Fruit fly (Drosophila melanogaster) whole organism, prepupa: ENCODE data around the gene Hsc20.

Experiments used
- CG34406 ChIP-seq: fragments of 200-800 bp; sonication (Bioruptor generic); optimal IDR thresholded peaks from 3 replicates; lab custom pipeline; 2016; ENCODE audit warnings: missing biosample characterization, missing genetic modification characterization
- Eip78C ChIP-seq: fragments of 200-800 bp; sonication (Bioruptor generic); peaks from one replicate; lab custom pipeline; 2016; ENCODE audit warnings: missing biosample characterization, missing genetic modification characterization
- Lpt ChIP-seq: fragments of 200-800 bp; sonication (Bioruptor generic); optimal IDR thresholded peaks from 3 replicates; lab custom pipeline; 2016; ENCODE audit warnings: missing biosample characterization, missing genetic modification characterization
- Sox102F ChIP-seq: fragments of 200-800 bp; sonication (Bioruptor generic); optimal IDR thresholded peaks from 2 replicates; lab custom pipeline; 2016; ENCODE audit warnings: missing biosample characterization, mild to moderate bottlenecking, missing genetic modification characterization
- acj6 ChIP-seq: fragments of 200-800 bp; sonication (Bioruptor generic); optimal IDR thresholded peaks from 3 replicates; lab custom pipeline; 2016; ENCODE audit warnings: missing biosample characterization, missing genetic modification characterization
- dsx ChIP-seq: fragments of 200-800 bp; optimal IDR thresholded peaks from 3 replicates; lab custom pipeline; 2019; ENCODE audit warnings: missing biosample characterization, mild to moderate bottlenecking, missing genetic modification characterization, moderate library complexity; ENCODE audit not compliant: poor library complexity, severe bottlenecking
- salr ChIP-seq, 2 experiments: fragments of 200-800 bp; sonication (Bioruptor generic); optimal IDR thresholded peaks; 3 replicates each; lab custom pipeline; 2016 to 2018; ENCODE audit warnings: missing biosample characterization in 2 of 2, missing genetic modification characterization in 2 of 2, mild to moderate bottlenecking in 1 of 2
- spab ChIP-seq: fragments of 200-800 bp; sonication (Bioruptor generic); optimal IDR thresholded peaks from 2 replicates; lab custom pipeline; 2017; ENCODE audit warnings: missing biosample characterization, mild to moderate bottlenecking, missing genetic modification characterization, missing genetic modification reagents

DNA sequence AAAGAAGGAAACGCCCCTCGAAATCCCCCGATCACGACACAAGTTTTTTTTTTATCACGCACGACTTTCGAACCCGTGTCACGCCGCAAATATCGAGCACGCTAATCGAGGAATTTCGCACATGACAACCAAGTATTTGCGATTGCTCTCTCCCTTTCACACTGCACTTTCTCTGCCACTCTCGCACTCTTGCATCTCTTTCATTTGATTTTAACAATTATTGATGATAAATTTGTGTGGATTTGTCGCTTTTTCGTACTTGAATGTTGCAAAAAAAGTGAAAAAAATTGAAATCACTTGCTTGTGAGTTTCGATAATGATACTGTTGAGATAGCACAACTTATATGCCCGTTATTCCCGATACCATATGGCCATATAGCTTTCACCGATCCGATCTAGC, 15.7 kb upstream of the Hsc20 start, which contains the start of gene CG13073:
- TF ChIP-seq Sox102F (GFP tag; lab: Kevin White, UChicago) (no peak), salr (GFP tag; optimal IDR thresholded peaks at IDR 0.05; lab: Kevin White, UChicago) (no peak), spab (GFP tag; lab: Kevin White, UChicago) (no peak), Eip78C (peak; percentile 35), dsx (GFP tag; lab: Kevin White, UChicago) (no peak), CG34406 (no peak), Lpt (GFP tag; lab: Kevin White, UChicago) (no peak), acj6 (GFP tag; lab: Kevin White, UChicago) (no peak)
